Worm (Caenorhabditis elegans) whole organism, midembryonic: ENCODE data around the gene hlh-12.

ENCODE experiments used
- T22C8.4 ChIP-seq: fragments of 200-800 bp; sonication (Bioruptor generic); IDR thresholded peaks from 2 replicates; pipeline ENCODE4 v1.3.6; 2022; ENCODE audit warnings: missing genetic modification characterization, missing compliant biosample characterization
- cog-1 ChIP-seq: sonication (generic microtip); optimal IDR thresholded peaks from 2 replicates; lab custom pipeline; 2016; ENCODE audit warnings: missing genetic modification characterization, missing compliant biosample characterization
- flt-1 ChIP-seq: fragments of 200-800 bp; sonication (Bioruptor generic); IDR thresholded peaks from 2 replicates; pipeline ENCODE4 v1.3.6; 2022; ENCODE audit warnings: missing genetic modification characterization, missing compliant biosample characterization
- klf-2 ChIP-seq: fragments of 200-800 bp; sonication (Bioruptor generic); conservative IDR thresholded peaks from 2 replicates; pipeline ENCODE4 v1.3.6; 2022; ENCODE audit warnings: missing genetic modification reagents, missing genetic modification characterization, missing compliant biosample characterization
- med-1 ChIP-seq: sonication (generic microtip); optimal IDR thresholded peaks from 2 replicates; lab custom pipeline; 2017; ENCODE audit warnings: missing genetic modification characterization, mild to moderate bottlenecking, missing compliant biosample characterization, antibody characterized with exemption, missing genetic modification reagents; ENCODE audit not compliant: insufficient read depth
- ref-1 ChIP-seq: fragments of 200-800 bp; sonication (Bioruptor generic); conservative IDR thresholded peaks from 2 replicates; pipeline ENCODE4 v1.3.6; 2022; ENCODE audit warnings: missing genetic modification reagents, missing genetic modification characterization, missing compliant biosample characterization
- tab-1 ChIP-seq: fragments of 200-800 bp; sonication (Bioruptor generic); IDR thresholded peaks from 2 replicates; pipeline ENCODE4 v1.3.6; 2022; ENCODE audit warnings: missing genetic modification characterization, missing compliant biosample characterization
- ztf-23 ChIP-seq: fragments of 200-800 bp; sonication (Bioruptor generic); IDR thresholded peaks from 2 replicates; pipeline ENCODE4 v1.3.6; 2022; ENCODE audit warnings: missing genetic modification reagents, missing genetic modification characterization, missing compliant biosample characterization
- ztf-29 ChIP-seq: fragments of 200-800 bp; sonication (Bioruptor generic); IDR thresholded peaks from 2 replicates; pipeline ENCODE4 v1.3.6; 2022; ENCODE audit warnings: missing genetic modification reagents, missing genetic modification characterization, missing compliant biosample characterization

The hlh-12 gene

DNA sequence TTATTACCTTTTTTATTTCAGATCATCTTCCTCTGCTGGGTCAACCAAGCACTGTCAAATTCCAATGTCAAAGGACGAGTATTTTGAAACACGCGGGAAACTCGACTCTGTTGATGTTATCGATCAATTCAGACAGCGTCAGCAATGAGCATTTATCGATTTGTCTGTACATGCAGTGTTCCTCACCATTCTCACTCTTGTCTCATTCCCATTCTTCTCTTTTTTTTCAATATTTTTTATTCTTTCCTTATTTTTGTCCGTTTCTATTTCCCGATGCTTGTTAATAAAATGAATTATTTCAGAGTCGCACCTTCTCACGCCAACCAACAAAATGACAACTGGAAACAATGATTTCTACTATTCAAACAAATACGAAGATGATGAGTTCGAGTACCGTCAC, 34.4 kb upstream of the hlh-12 start, which contains the start of gene cks-1:
cks-1 (plus strand) TSS at position 301 of the 400 bp plus-strand sequence.
- no peak for TF ChIP-seq ref-1 (GFP tag; lab: Robert Waterston, UW)
- no peak for TF ChIP-seq cog-1
- TF ChIP-seq ztf-23 (GFP tag; lab: Robert Waterston, UW), result no peak
- TF ChIP-seq klf-2 (GFP tag; lab: Robert Waterston, UW), result no peak
- TF ChIP-seq ztf-29, result no peak
- no peak for TF ChIP-seq flt-1
- no peak for TF ChIP-seq tab-1 (GFP tag; lab: Robert Waterston, UW)
- no peak for TF ChIP-seq T22C8.4 (GFP tag; lab: Robert Waterston, UW)
- TF ChIP-seq med-1 (GFP tag; lab: Kevin White, UChicago), result no peak

DNA sequence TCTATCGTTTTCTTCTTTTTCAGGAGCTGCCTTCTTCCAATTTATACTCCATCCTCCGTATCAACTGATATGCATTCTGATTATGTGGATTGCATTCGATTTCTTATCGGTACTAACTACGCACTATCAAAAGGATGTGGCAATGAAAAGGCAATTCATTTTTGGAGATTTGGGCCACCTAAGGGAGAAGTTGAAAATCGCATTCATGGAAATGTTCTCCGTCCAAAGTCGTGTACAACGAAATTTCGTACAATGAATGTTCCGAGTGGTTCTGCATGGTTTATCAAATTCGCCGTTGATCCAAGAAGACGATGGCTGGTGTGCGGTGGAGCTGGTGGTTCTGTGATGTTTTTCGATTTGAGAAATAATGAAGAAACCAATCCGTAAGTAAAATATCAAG, 33.4 kb upstream of the hlh-12 start, which contains the start of gene C09G4.4:
C09G4.4 (plus strand) TSS at position 301 of the 400 bp plus-strand sequence.
- TF ChIP-seq klf-2 (GFP tag; lab: Robert Waterston, UW), result no peak
- no peak for TF ChIP-seq flt-1
- no peak for TF ChIP-seq tab-1 (GFP tag; lab: Robert Waterston, UW)
- no peak for TF ChIP-seq ref-1 (GFP tag; lab: Robert Waterston, UW)

DNA sequence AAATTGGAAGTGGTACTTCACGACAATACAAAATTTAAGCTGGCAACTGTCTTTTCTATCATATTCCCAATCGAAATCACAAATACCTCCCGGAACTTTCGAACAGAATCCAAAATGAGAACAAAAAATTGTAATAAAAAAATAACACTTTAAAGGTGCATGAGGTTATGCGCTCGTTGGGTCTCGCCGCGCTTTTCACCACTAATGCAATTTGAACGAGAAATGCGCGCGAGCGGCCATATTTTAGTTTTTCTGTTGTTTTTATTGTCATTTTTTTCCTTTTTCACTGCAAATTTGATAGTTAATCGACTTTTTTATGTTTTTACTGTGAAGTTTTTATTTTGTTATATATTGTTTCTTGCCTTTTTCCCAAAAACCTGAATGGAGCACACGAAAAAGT, 31.8 kb upstream of the hlh-12 start, which contains the start of gene mes-6:
mes-6 (plus strand) TSS at position 229 of the 400 bp plus-strand sequence.
- no peak for TF ChIP-seq ztf-29
- TF ChIP-seq cog-1, result no peak
- no peak for TF ChIP-seq ztf-23 (GFP tag; lab: Robert Waterston, UW)

DNA sequence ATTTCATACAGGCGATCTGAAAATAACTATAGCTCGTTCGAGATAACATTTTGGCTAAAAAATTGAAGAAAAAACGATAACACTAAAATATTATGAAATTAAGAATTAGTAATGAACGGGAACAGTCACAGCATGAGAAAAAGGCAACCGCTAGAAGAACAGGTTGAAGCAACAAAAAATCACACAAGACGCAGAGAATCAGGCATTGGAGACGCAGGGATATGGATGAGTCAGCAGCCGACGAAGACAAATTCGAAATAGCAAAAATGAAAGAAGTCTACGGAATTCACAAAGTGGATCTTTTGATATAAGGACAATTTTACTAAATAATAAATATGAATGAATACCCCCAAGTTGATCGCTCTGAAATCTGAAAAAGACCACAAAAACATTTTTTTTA, 31.3 kb upstream of the hlh-12 start, which contains the start of gene tag-77:
tag-77 (minus strand) TSS at position 15 of the 400 bp plus-strand sequence.
- TF ChIP-seq ref-1 (GFP tag; lab: Robert Waterston, UW), result no peak
- no peak for TF ChIP-seq cog-1
- TF ChIP-seq ztf-23 (GFP tag; lab: Robert Waterston, UW), result no peak
- no peak for TF ChIP-seq flt-1
- no peak for TF ChIP-seq med-1 (GFP tag; lab: Kevin White, UChicago)

DNA sequence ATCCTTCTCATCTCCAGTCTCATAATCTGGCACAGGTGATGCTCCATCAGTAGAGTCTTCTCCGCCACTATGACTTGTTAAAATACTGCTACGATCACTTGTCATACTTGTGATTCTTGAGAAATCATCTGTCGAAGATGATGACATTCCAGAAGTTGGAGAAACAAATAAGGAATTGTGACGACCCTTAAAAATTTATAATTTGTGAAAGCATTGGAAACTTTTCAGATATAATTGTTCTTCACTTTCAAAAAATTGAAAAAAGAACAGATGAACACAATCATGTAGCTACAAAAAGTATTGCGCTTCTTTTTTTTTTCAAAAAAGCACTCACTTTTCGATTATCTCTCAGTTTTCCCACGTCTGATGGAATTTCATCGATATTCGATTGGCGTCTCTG, 26.8 kb upstream of the hlh-12 start:
- TF ChIP-seq ref-1 (GFP tag; lab: Robert Waterston, UW) (no peak), T22C8.4 (GFP tag; lab: Robert Waterston, UW) (no peak), ztf-29 (no peak), klf-2 (GFP tag; lab: Robert Waterston, UW) (no peak), flt-1 (no peak), ztf-23 (GFP tag; lab: Robert Waterston, UW) (no peak), tab-1 (GFP tag; lab: Robert Waterston, UW) (no peak), med-1 (GFP tag; lab: Kevin White, UChicago) (no peak), cog-1 (no peak)

DNA sequence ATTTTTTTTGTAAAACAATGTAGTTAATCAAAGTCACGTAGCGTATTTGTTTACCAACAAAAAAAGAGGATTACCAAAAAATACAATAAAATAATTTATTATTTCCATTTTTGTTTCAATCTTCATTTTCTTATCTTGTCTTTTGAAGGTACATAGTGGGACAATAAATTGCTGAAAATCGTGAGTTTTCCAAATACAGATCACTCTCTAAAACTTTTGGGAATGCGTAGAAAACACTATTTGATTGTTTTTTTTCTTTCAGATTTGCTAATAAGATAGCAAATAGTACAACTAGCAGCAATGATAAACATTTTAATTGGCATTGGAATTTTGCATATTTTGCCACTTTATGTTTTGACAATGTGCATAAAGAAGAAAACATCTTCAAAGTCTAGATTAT, 22.1 kb upstream of the hlh-12 start, which contains the start of gene C28C12.1:
C28C12.1 (plus strand) TSS at position 301 of the 400 bp plus-strand sequence.
- TF ChIP-seq tab-1 (GFP tag; lab: Robert Waterston, UW) (no peak), ref-1 (GFP tag; lab: Robert Waterston, UW) (no peak), ztf-29 (no peak)

DNA sequence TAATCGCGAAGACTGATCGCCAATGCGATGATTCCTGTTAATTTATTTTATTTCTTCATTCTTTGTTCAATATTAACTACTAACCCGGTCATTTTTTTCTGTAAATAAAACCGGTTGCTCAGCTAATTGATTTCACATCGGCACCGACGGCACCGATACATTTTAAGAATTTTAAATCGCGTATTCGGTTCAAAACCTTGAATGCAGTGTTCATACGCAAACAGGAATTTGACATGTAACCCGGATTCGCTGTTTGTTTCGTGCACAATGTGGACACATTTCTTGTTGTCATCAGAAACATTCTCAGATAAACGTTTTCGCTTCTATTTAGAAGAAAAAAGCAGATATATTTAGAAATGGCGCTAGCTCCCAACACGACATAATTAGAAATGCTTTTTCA, 20.7 kb upstream of the hlh-12 start:
- TF ChIP-seq cog-1 (no peak), flt-1 (no peak), ref-1 (GFP tag; lab: Robert Waterston, UW) (no peak), tab-1 (GFP tag; lab: Robert Waterston, UW) (no peak), med-1 (GFP tag; lab: Kevin White, UChicago) (no peak), klf-2 (GFP tag; lab: Robert Waterston, UW) (no peak), T22C8.4 (GFP tag; lab: Robert Waterston, UW) (no peak), ztf-29 (no peak), ztf-23 (GFP tag; lab: Robert Waterston, UW) (no peak)

DNA sequence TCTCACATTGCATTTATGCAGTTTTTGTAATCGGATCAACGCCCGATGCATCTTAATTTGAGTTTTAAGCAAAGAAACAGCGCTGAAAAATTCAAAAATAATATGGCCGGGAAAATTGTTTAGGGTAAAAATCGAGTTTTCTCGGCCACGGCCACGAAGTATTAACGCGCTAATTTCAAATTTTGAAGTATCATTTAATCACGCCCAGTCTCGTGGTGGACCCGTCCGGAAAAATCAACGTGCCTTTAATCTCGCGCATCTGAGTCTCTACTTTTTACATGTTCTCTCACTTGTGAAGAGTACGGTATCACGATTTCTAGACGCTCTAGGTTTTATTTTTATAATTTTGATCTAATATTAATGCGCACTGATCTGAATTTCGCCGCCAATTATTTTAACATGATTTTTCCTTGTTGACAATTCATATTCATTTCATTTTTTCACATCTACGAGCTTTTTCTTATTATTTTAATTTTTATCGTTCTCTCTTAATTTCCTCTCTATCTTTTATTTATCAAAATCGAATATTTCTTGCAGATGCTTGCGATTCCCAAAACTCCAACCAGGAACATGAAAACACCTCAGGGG, 19.6 kb upstream of the hlh-12 start, which contains the start of the genes acdh-13 and mesp-1:
acdh-13 (minus strand) TSS at position 51 of the 588 bp plus-strand sequence.
mesp-1 (plus strand) TSS at position 538 of the 588 bp plus-strand sequence.
- TF ChIP-seq cog-1 (no peak), tab-1 (GFP tag; lab: Robert Waterston, UW) (no peak), ref-1 (GFP tag; lab: Robert Waterston, UW) (no peak), T22C8.4 (GFP tag; lab: Robert Waterston, UW) (no peak), klf-2 (GFP tag; lab: Robert Waterston, UW) (no peak), ztf-23 (GFP tag; lab: Robert Waterston, UW) (no peak), flt-1 (no peak), med-1 (GFP tag; lab: Kevin White, UChicago) (no peak), ztf-29 (no peak)

DNA sequence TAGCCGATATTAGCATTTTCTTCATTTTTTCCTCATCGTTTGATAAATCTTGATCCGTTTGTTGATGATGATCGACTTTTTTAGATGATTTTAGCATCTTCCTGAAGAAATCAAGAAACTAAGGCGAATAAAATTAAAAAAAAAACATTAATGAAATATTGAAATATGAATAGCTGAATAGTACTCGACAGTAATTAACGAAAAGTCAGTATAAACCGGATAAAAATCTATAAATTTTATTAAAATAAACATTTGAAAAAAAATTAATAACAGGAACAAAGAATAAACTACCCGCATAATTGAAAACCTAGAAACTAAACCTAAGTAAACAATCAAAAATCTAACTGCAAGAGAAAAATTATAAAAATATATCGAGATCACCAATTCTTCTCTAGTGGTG, 17.0 kb upstream of the hlh-12 start, which contains the start of gene C28C12.12:
C28C12.12 (minus strand) TSS at position 101 of the 400 bp plus-strand sequence.
- TF ChIP-seq cog-1, result no peak
- no peak for TF ChIP-seq ztf-23 (GFP tag; lab: Robert Waterston, UW)
- TF ChIP-seq flt-1, result no peak
- no peak for TF ChIP-seq T22C8.4 (GFP tag; lab: Robert Waterston, UW)
- no peak for TF ChIP-seq ztf-29
- TF ChIP-seq klf-2 (GFP tag; lab: Robert Waterston, UW), result no peak
- TF ChIP-seq ref-1 (GFP tag; lab: Robert Waterston, UW), result no peak
- no peak for TF ChIP-seq med-1 (GFP tag; lab: Kevin White, UChicago)
- no peak for TF ChIP-seq tab-1 (GFP tag; lab: Robert Waterston, UW)

DNA sequence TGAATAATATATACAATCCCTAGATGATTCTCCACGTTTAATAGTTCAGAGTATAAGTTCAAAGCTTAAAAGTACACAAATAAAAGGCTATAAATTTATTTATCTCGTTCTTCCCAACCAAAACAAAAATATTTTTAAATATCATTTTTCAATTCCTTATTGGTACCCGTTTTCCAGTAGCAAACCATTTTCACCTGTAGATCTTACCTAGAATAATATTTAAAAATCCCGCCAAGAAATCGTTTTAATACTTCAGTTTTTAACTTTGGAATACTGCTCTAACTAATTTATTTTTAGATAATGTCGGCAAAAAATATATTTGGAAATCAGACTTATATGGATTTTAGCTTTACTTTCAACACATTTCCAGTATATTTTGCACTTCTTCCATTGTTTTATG, 13.0 kb upstream of the hlh-12 start, which contains the start of gene sru-7:
sru-7 (plus strand) TSS at position 301 of the 400 bp plus-strand sequence.
- no peak for TF ChIP-seq klf-2 (GFP tag; lab: Robert Waterston, UW)
- TF ChIP-seq ztf-23 (GFP tag; lab: Robert Waterston, UW), result no peak
- TF ChIP-seq T22C8.4 (GFP tag; lab: Robert Waterston, UW), result no peak
- TF ChIP-seq med-1 (GFP tag; lab: Kevin White, UChicago), result no peak
- no peak for TF ChIP-seq tab-1 (GFP tag; lab: Robert Waterston, UW)
- no peak for TF ChIP-seq ztf-29
- TF ChIP-seq flt-1, result no peak
- TF ChIP-seq ref-1 (GFP tag; lab: Robert Waterston, UW), result no peak
- TF ChIP-seq cog-1, result no peak
